Fruit fly (Drosophila melanogaster): ENCODE data around the gene CG4835.

The CG4835 gene

DNA sequence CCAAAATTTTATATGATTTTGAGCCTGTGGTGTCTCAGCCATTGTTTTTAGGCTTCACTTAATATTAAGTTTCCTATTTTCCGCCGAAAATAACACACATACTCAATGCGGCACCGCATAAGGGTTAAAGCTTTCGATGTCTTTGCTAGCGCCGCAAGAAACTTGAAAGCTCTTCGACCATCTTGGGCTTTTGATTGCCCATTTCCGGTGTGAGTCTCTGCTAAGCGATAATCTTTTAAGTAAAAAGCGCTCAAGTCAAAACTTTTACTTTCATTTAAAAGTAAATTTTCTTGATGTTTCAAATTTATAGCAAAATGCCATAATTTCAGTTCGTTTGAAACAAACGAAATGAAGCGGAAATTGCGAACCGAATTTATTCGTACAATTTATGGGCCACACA is 32.4 kb downstream of the CG4835 start:
- TF ChIP-seq toe (GFP tag; optimal IDR thresholded peaks at IDR 0.05) (peak; percentile 65), CG11617 (GFP tag; optimal IDR thresholded peaks at IDR 0.05) (peak; percentile 81), Hr96 (GFP tag; optimal IDR thresholded peaks at IDR 0.05) (peak; percentile 81), CG14711 (tag; optimal IDR thresholded peaks at IDR 0.05) (peak; percentile 52), Crg-1 (GFP tag; optimal IDR thresholded peaks at IDR 0.05) (peak; percentile 75), pad (GFP tag; optimal IDR thresholded peaks at IDR 0.05) (peak; percentile 66), Mnt (GFP tag; optimal IDR thresholded peaks at IDR 0.05) (peak; percentile 38), kay (GFP tag; ENCODE audit: borderline replicate concordance) (peak; percentile 9), tj (GFP tag; optimal IDR thresholded peaks at IDR 0.05) (peak; percentile 48), CG7045 (GFP tag; optimal IDR thresholded peaks at IDR 0.05) (peak; percentile 89), Clk (GFP tag; optimal IDR thresholded peaks at IDR 0.05) (peak; percentile 34), cnc (optimal IDR thresholded peaks at IDR 0.05) (no peak), CG1620 (GFP tag; optimal IDR thresholded peaks at IDR 0.05) (peak; percentile 69), cic (GFP tag; optimal IDR thresholded peaks at IDR 0.05) (peak; percentile 25), bab1 (GFP tag; optimal IDR thresholded peaks at IDR 0.05) (peak; percentile 91), CG7101 (tag; optimal IDR thresholded peaks at IDR 0.05) (peak; percentile 75), CG12768 (GFP tag; optimal IDR thresholded peaks at IDR 0.05) (peak; percentile 77), ovo (GFP tag; optimal IDR thresholded peaks at IDR 0.05) (peak; percentile 71), CG33017 (tag; optimal IDR thresholded peaks at IDR 0.05) (peak; percentile 61), CG5204 (GFP tag; optimal IDR thresholded peaks at IDR 0.05) (peak; percentile 74)

- TF ChIP-seq Crg-1 (GFP tag; optimal IDR thresholded peaks at IDR 0.05), result no peak
- no peak for TF ChIP-seq ovo (GFP tag; optimal IDR thresholded peaks at IDR 0.05)
- TF ChIP-seq CG14711 (tag; optimal IDR thresholded peaks at IDR 0.05), result no peak
Measured at dm6 chr3L:5522904-5523428, 43.4 kb downstream of the CG4835 start.

DNA sequence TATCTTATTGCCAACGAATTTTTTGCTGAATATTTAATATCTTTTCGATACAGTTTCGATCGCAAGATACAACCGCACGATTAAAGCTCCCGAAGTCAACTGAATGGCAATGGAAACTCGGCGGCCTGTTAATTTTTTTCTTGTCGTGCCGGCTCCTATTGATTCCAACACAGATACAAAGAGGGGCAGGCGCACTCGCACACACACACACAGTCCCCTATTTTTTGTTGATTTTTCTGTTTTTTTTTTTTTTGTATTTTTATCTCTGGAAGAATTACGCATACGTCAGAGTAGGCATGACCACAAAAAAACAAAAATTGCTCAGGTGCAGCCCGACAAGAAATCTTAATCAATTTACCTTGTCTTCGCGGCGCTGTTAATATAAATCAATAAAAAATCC is 49.7 kb downstream of the CG4835 start, which contains the start of gene Lkr:
Gene Lkr (minus strand): TSS at position 101 of the 400 bp plus-strand sequence.
- TF ChIP-seq Clk (GFP tag; optimal IDR thresholded peaks at IDR 0.05), result no peak
- TF ChIP-seq tj (GFP tag; optimal IDR thresholded peaks at IDR 0.05), result no peak
- no peak for TF ChIP-seq pad (GFP tag; optimal IDR thresholded peaks at IDR 0.05)
- no peak for TF ChIP-seq ovo (GFP tag; optimal IDR thresholded peaks at IDR 0.05)
- no peak for TF ChIP-seq CG7045 (GFP tag; optimal IDR thresholded peaks at IDR 0.05)
- TF ChIP-seq CG12768 (GFP tag; optimal IDR thresholded peaks at IDR 0.05), result no peak
- TF ChIP-seq cic (GFP tag; optimal IDR thresholded peaks at IDR 0.05), result no peak
- no peak for TF ChIP-seq toe (GFP tag; optimal IDR thresholded peaks at IDR 0.05)
- TF ChIP-seq CG33017 (tag; optimal IDR thresholded peaks at IDR 0.05), result no peak
- no peak for TF ChIP-seq CG1620 (GFP tag; optimal IDR thresholded peaks at IDR 0.05)
- TF ChIP-seq CG7101 (tag; optimal IDR thresholded peaks at IDR 0.05), result no peak
- no peak for TF ChIP-seq CG11617 (GFP tag; optimal IDR thresholded peaks at IDR 0.05)

Measured in whole organism, adult.